Worm (Caenorhabditis elegans) whole organism, midembryonic: ENCODE results near the gene F45H10.2.

ENCODE experiments used
- T22C8.4 ChIP-seq: fragments of 200-800 bp; sonication (Bioruptor generic); IDR thresholded peaks from 2 replicates; pipeline ENCODE4 v1.3.6; 2022; ENCODE audit warnings: missing genetic modification characterization, missing compliant biosample characterization
- flt-1 ChIP-seq: fragments of 200-800 bp; sonication (Bioruptor generic); IDR thresholded peaks from 2 replicates; pipeline ENCODE4 v1.3.6; 2022; ENCODE audit warnings: missing genetic modification characterization, missing compliant biosample characterization
- med-1 ChIP-seq: sonication (generic microtip); optimal IDR thresholded peaks from 2 replicates; lab custom pipeline; 2017; ENCODE audit warnings: missing genetic modification characterization, mild to moderate bottlenecking, missing compliant biosample characterization, antibody characterized with exemption, missing genetic modification reagents; ENCODE audit not compliant: insufficient read depth
- tab-1 ChIP-seq: fragments of 200-800 bp; sonication (Bioruptor generic); IDR thresholded peaks from 2 replicates; pipeline ENCODE4 v1.3.6; 2022; ENCODE audit warnings: missing genetic modification characterization, missing compliant biosample characterization
- ztf-23 ChIP-seq: fragments of 200-800 bp; sonication (Bioruptor generic); IDR thresholded peaks from 2 replicates; pipeline ENCODE4 v1.3.6; 2022; ENCODE audit warnings: missing genetic modification reagents, missing genetic modification characterization, missing compliant biosample characterization

DNA sequence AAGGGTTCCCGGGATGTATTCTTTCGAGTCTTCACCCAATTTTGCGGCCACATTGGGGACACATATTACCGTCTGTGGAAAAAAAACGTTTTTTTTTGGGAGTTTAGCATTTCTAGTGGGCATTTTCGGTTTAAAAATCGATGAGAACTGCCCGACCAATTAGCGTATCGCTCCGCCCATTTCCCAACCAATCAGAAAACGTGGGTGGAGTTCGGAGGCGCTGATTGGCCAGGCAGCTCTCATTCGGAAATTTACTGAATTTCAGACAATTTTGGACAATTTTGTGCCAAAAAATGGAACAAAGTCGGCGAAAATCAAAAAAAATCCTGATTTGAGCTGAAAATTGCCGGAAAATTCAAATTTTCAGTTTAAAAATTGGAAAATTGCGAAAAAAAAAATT, 46.3 kb downstream of the F45H10.2 start:
- TF ChIP-seq med-1 (GFP tag; lab: Kevin White, UChicago), result no peak
- no peak for TF ChIP-seq T22C8.4 (GFP tag; lab: Robert Waterston, UW)
- TF ChIP-seq ztf-23 (GFP tag; lab: Robert Waterston, UW), result no peak
- no peak for TF ChIP-seq tab-1 (GFP tag; lab: Robert Waterston, UW)
- TF ChIP-seq flt-1 (GFP tag; lab: Robert Waterston, UW), result no peak
